Worm (Caenorhabditis elegans) whole organism, young adult: ENCODE results near the gene nhr-35.

ENCODE experiments used
- B0261.1 ChIP-seq: sonication (generic microtip); optimal IDR thresholded peaks from 2 replicates; lab custom pipeline; 2016; ENCODE audit warnings: mild to moderate bottlenecking, missing genetic modification characterization, moderate library complexity, missing compliant biosample characterization
- B0336.3 ChIP-seq: fragments of 200-800 bp; sonication (Bioruptor generic); IDR thresholded peaks from 2 replicates; pipeline ENCODE4 v1.3.6; 2022; ENCODE audit warnings: missing genetic modification characterization, missing compliant biosample characterization
- C06A6.2 ChIP-seq: fragments of 200-800 bp; sonication (Bioruptor generic); conservative IDR thresholded peaks from 2 replicates; pipeline ENCODE4 v1.3.6; 2022; ENCODE audit warnings: missing genetic modification characterization, missing compliant biosample characterization
- F37B4.10 ChIP-seq: fragments of 200-800 bp; sonication (Bioruptor generic); IDR thresholded peaks from 2 replicates; pipeline ENCODE4 v1.3.6; 2022; ENCODE audit warnings: missing genetic modification characterization, missing compliant biosample characterization
- F52B5.7 ChIP-seq: sonication (generic microtip); optimal IDR thresholded peaks from 2 replicates; lab custom pipeline; 2016; ENCODE audit warnings: mild to moderate bottlenecking, missing genetic modification characterization, missing compliant biosample characterization
- F55B11.4 ChIP-seq: sonication (generic microtip); optimal IDR thresholded peaks from 2 replicates; lab custom pipeline; 2016; ENCODE audit warnings: missing compliant biosample characterization, missing genetic modification characterization, borderline replicate concordance; ENCODE audit not compliant: insufficient read depth
- F57C9.4 ChIP-seq: sonication (generic microtip); optimal IDR thresholded peaks from 2 replicates; lab custom pipeline; 2017; ENCODE audit warnings: mild to moderate bottlenecking, missing genetic modification characterization, missing compliant biosample characterization
- K11D2.4 ChIP-seq: fragments of 200-800 bp; sonication (Bioruptor generic); IDR thresholded peaks from 2 replicates; pipeline ENCODE4 v1.3.6; 2022; ENCODE audit warnings: missing genetic modification reagents, missing genetic modification characterization, missing compliant biosample characterization
- Y53G8AR.9 ChIP-seq: fragments of 200-800 bp; sonication (Bioruptor generic); conservative IDR thresholded peaks from 2 replicates; pipeline ENCODE4 v1.3.6; 2022; ENCODE audit warnings: missing genetic modification reagents, missing genetic modification characterization, missing compliant biosample characterization
- Y67H2A.10 ChIP-seq: fragments of 200-800 bp; sonication (Bioruptor generic); conservative IDR thresholded peaks from 2 replicates; pipeline ENCODE4 v1.3.6; 2022; ENCODE audit warnings: missing genetic modification reagents, missing genetic modification characterization, missing compliant biosample characterization
- Y79H2A.3 ChIP-seq: fragments of 200-800 bp; sonication (Bioruptor generic); conservative IDR thresholded peaks from 2 replicates; pipeline ENCODE4 v1.3.6; 2022; ENCODE audit warnings: missing genetic modification reagents, missing genetic modification characterization, missing compliant biosample characterization
- aptf-2 ChIP-seq: fragments of 200-800 bp; sonication (Bioruptor generic); conservative IDR thresholded peaks from 2 replicates; pipeline ENCODE4 v1.3.6; 2022; ENCODE audit warnings: missing genetic modification reagents, missing genetic modification characterization, missing compliant biosample characterization
- aptf-3 ChIP-seq: fragments of 200-800 bp; sonication (Bioruptor generic); IDR thresholded peaks from 2 replicates; pipeline ENCODE4 v1.3.6; 2022; ENCODE audit warnings: missing genetic modification characterization, missing compliant biosample characterization
- cebp-1 ChIP-seq, 2 experiments: fragments of 200-800 bp in 1 of 2; sonication (Bioruptor generic) in 1 of 2; sonication (generic microtip) in 1 of 2; IDR thresholded peaks in 1 of 2; optimal IDR thresholded peaks in 1 of 2; 2 replicates each; pipeline versions ENCODE4 v1.3.6 to Lab custom; 2017 to 2022; ENCODE audit warnings: missing compliant biosample characterization in 2 of 2, missing genetic modification characterization in 2 of 2, mild to moderate bottlenecking in 1 of 2, missing genetic modification reagents in 1 of 2, moderate library complexity in 1 of 2
- ceh-27 ChIP-seq: fragments of 200-800 bp; sonication (Bioruptor generic); optimal IDR thresholded peaks from 2 replicates; lab custom pipeline; 2018; ENCODE audit warnings: mild to moderate bottlenecking, missing genetic modification characterization, moderate library complexity, missing compliant biosample characterization
- ceh-40 ChIP-seq: fragments of 200-800 bp; sonication (Bioruptor generic); IDR thresholded peaks from 2 replicates; pipeline ENCODE4 v1.3.6; 2022; ENCODE audit warnings: missing genetic modification characterization, missing compliant biosample characterization
- ceh-58 ChIP-seq: fragments of 200-800 bp; sonication (Bioruptor generic); IDR thresholded peaks from 2 replicates; pipeline ENCODE4 v1.3.6; 2022; ENCODE audit warnings: missing genetic modification characterization, missing compliant biosample characterization
- ceh-79 ChIP-seq: sonication (generic microtip); optimal IDR thresholded peaks from 2 replicates; lab custom pipeline; 2017; ENCODE audit warnings: mild to moderate bottlenecking, missing genetic modification characterization, missing compliant biosample characterization
- chd-7 ChIP-seq: sonication (generic microtip); optimal IDR thresholded peaks from 2 replicates; lab custom pipeline; 2016; ENCODE audit warnings: mild to moderate bottlenecking, missing genetic modification characterization, moderate library complexity, missing compliant biosample characterization
- dox-1 ChIP-seq: fragments of 200-800 bp; sonication (Bioruptor generic); IDR thresholded peaks from 2 replicates; pipeline ENCODE4 v1.3.6; 2022; ENCODE audit warnings: missing genetic modification reagents, missing genetic modification characterization, missing compliant biosample characterization
- egl-44 ChIP-seq: fragments of 200-800 bp; sonication (Bioruptor generic); IDR thresholded peaks from 2 replicates; pipeline ENCODE4 v1.3.6; 2022; ENCODE audit warnings: missing genetic modification reagents, missing genetic modification characterization, missing compliant biosample characterization
- gei-17 ChIP-seq: fragments of 200-800 bp; sonication (Bioruptor generic); optimal IDR thresholded peaks from 2 replicates; lab custom pipeline; 2018; ENCODE audit warnings: mild to moderate bottlenecking, missing genetic modification characterization, missing compliant biosample characterization
- him-1 ChIP-seq: sonication (generic microtip); optimal IDR thresholded peaks from 2 replicates; lab custom pipeline; 2016; ENCODE audit warnings: missing genotype, missing genetic modification reagents, missing genetic modification characterization, missing compliant biosample characterization
- hrde-1 ChIP-seq: sonication (generic microtip); optimal IDR thresholded peaks from 2 replicates; lab custom pipeline; 2016; ENCODE audit warnings: missing genetic modification characterization, mild to moderate bottlenecking, missing compliant biosample characterization, moderate library complexity, missing genotype, missing genetic modification reagents, borderline replicate concordance
- lin-40 ChIP-seq: sonication (generic microtip); optimal IDR thresholded peaks from 2 replicates; lab custom pipeline; 2016; ENCODE audit warnings: missing genetic modification characterization, mild to moderate bottlenecking, missing compliant biosample characterization, missing genotype, missing genetic modification reagents
- lsy-27 ChIP-seq: sonication (generic microtip); optimal IDR thresholded peaks from 2 replicates; lab custom pipeline; 2017; ENCODE audit warnings: missing genetic modification characterization, mild to moderate bottlenecking, missing compliant biosample characterization, antibody characterized with exemption, missing genotype, borderline replicate concordance; ENCODE audit not compliant: insufficient read depth
- madf-3 ChIP-seq: fragments of 200-800 bp; sonication (Bioruptor generic); IDR thresholded peaks from 2 replicates; pipeline ENCODE4 v1.3.6; 2022; ENCODE audit warnings: missing genetic modification reagents, missing genetic modification characterization, missing compliant biosample characterization
- madf-6 ChIP-seq: fragments of 200-800 bp; sonication (Bioruptor generic); IDR thresholded peaks from 2 replicates; pipeline ENCODE4 v1.3.6; 2022; ENCODE audit warnings: missing genetic modification reagents, missing genetic modification characterization, missing compliant biosample characterization
- mcd-1 ChIP-seq: fragments of 200-800 bp; sonication (Bioruptor generic); IDR thresholded peaks from 2 replicates; pipeline ENCODE4 v1.3.6; 2022; ENCODE audit warnings: missing genetic modification reagents, missing genetic modification characterization, missing compliant biosample characterization
- mxl-1 ChIP-seq: sonication (generic microtip); optimal IDR thresholded peaks from 2 replicates; lab custom pipeline; 2016; ENCODE audit warnings: missing genetic modification characterization, missing compliant biosample characterization
- nfya-2 ChIP-seq: fragments of 200-800 bp; sonication (Bioruptor generic); IDR thresholded peaks from 2 replicates; pipeline ENCODE4 v1.3.6; 2022; ENCODE audit warnings: missing genetic modification reagents, missing genetic modification characterization, missing compliant biosample characterization
- nfyb-1 ChIP-seq: fragments of 200-800 bp; sonication (Bioruptor generic); IDR thresholded peaks from 2 replicates; pipeline ENCODE4 v1.3.6; 2022; ENCODE audit warnings: missing genetic modification reagents, missing genetic modification characterization, missing compliant biosample characterization
- nhr-120 ChIP-seq: fragments of 200-800 bp; sonication (Bioruptor generic); IDR thresholded peaks from 2 replicates; pipeline ENCODE4 v1.3.6; 2022; ENCODE audit warnings: missing genetic modification characterization, missing compliant biosample characterization
- nhr-179 ChIP-seq: sonication (generic microtip); optimal IDR thresholded peaks from 2 replicates; lab custom pipeline; 2016; ENCODE audit warnings: mild to moderate bottlenecking, missing genetic modification characterization, missing compliant biosample characterization
- nhr-80 ChIP-seq: sonication (generic microtip); optimal IDR thresholded peaks from 2 replicates; lab custom pipeline; 2016; ENCODE audit warnings: missing genetic modification characterization, missing compliant biosample characterization
- repo-1 ChIP-seq: sonication (generic microtip); optimal IDR thresholded peaks from 2 replicates; lab custom pipeline; 2017; ENCODE audit warnings: mild to moderate bottlenecking, missing genetic modification characterization, missing compliant biosample characterization
- sdz-38 ChIP-seq: sonication (generic microtip); optimal IDR thresholded peaks from 2 replicates; lab custom pipeline; 2016; ENCODE audit warnings: missing genotype, missing genetic modification characterization, missing compliant biosample characterization
- somi-1 ChIP-seq: fragments of 200-800 bp; sonication (Bioruptor generic); optimal IDR thresholded peaks from 2 replicates; lab custom pipeline; 2018; ENCODE audit warnings: mild to moderate bottlenecking, missing genetic modification characterization, missing compliant biosample characterization
- sptf-2 ChIP-seq: fragments of 200-800 bp; sonication (Bioruptor generic); optimal IDR thresholded peaks from 2 replicates; lab custom pipeline; 2018; ENCODE audit warnings: mild to moderate bottlenecking, missing genetic modification characterization, missing compliant biosample characterization
- tbp1 ChIP-seq: fragments of 200-800 bp; sonication (Bioruptor generic); optimal IDR thresholded peaks from 2 replicates; lab custom pipeline; 2018; ENCODE audit warnings: mild to moderate bottlenecking, missing genetic modification characterization, missing compliant biosample characterization
- unc-130 ChIP-seq: sonication (generic microtip); optimal IDR thresholded peaks from 2 replicates; lab custom pipeline; 2016; ENCODE audit warnings: missing genetic modification reagents, missing genetic modification characterization, missing compliant biosample characterization
- zfh-2 ChIP-seq: fragments of 200-800 bp; sonication (Bioruptor generic); conservative IDR thresholded peaks from 2 replicates; pipeline ENCODE4 v1.3.6; 2022; ENCODE audit warnings: missing genetic modification reagents, missing genetic modification characterization, missing compliant biosample characterization
- ztf-26 ChIP-seq: sonication (generic microtip); optimal IDR thresholded peaks from 2 replicates; lab custom pipeline; 2017; ENCODE audit warnings: missing genetic modification characterization, missing compliant biosample characterization
- ztf-28 ChIP-seq: fragments of 200-800 bp; sonication (Bioruptor generic); IDR thresholded peaks from 2 replicates; pipeline ENCODE4 v1.3.6; 2022; ENCODE audit warnings: missing genetic modification reagents, missing genetic modification characterization, missing compliant biosample characterization
- ztf-6 ChIP-seq: fragments of 200-800 bp; sonication (Bioruptor generic); IDR thresholded peaks from 2 replicates; pipeline ENCODE4 v1.3.6; 2022; ENCODE audit warnings: missing genetic modification reagents, missing genetic modification characterization, missing compliant biosample characterization

The nhr-35 gene

ce11 chrX:4549853-4550596, 17.5 kb downstream of the nhr-35 start, which contains the start of gene C07A12.18:
TSS of gene C07A12.18 (minus strand) at chrX:4549903.
- no peak for TF ChIP-seq aptf-3 (GFP tag; lab: Robert Waterston, UW)
- TF ChIP-seq nhr-120, result no peak
- TF ChIP-seq somi-1 (GFP tag; lab: Kevin White, UChicago), result no peak
- no peak for TF ChIP-seq ceh-27 (GFP tag; lab: Kevin White, UChicago)
- no peak for TF ChIP-seq lsy-27 (tag; lab: Kevin White, UChicago)
- TF ChIP-seq ceh-40 (GFP tag; lab: Robert Waterston, UW), result no peak
- no peak for TF ChIP-seq F57C9.4
- peak; percentile 57; the same call in 1 of the 2 replicates for TF ChIP-seq cebp-1 (GFP tag; IDR thresholded peaks at IDR 0.05; lab: Robert Waterston, UW)
- no peak for TF ChIP-seq cebp-1 (tag; optimal IDR thresholded peaks at IDR 0.05; lab: Kevin White, UChicago)

- TF ChIP-seq cebp-1 (GFP tag; IDR thresholded peaks at IDR 0.05; lab: Robert Waterston, UW), result no peak
- TF ChIP-seq cebp-1 (tag; optimal IDR thresholded peaks at IDR 0.05; lab: Kevin White, UChicago), result peak; percentile 13
- no peak for TF ChIP-seq ceh-58 (GFP tag; lab: Robert Waterston, UW)
- TF ChIP-seq Y79H2A.3 (GFP tag; lab: Robert Waterston, UW), result no peak
- TF ChIP-seq zfh-2 (GFP tag; lab: Robert Waterston, UW), result peak; percentile 46
- no peak for TF ChIP-seq K11D2.4 (GFP tag; lab: Robert Waterston, UW)
- no peak for TF ChIP-seq mcd-1
- TF ChIP-seq nfya-2 (GFP tag; lab: Robert Waterston, UW), result no peak
- no peak for TF ChIP-seq nfyb-1 (GFP tag; lab: Robert Waterston, UW)
- TF ChIP-seq sdz-38, result no peak
- no peak for TF ChIP-seq B0336.3
- TF ChIP-seq madf-3 (GFP tag; lab: Robert Waterston, UW), result 0 out of 2 replicates have a peak, but pooled peaks have one; percentile 53
- TF ChIP-seq F57C9.4, result no peak
- no peak for TF ChIP-seq Y53G8AR.9 (GFP tag; lab: Robert Waterston, UW)
- TF ChIP-seq B0261.1, result no peak
- TF ChIP-seq ceh-79 (tag; lab: Kevin White, UChicago), result no peak
- TF ChIP-seq nhr-80, result no peak
- TF ChIP-seq chd-7 (tag; lab: Kevin White, UChicago), result no peak
- TF ChIP-seq hrde-1 (tag; lab: Kevin White, UChicago), result no peak
- no peak for TF ChIP-seq ztf-28 (GFP tag; lab: Robert Waterston, UW)
- TF ChIP-seq lin-40, result no peak
- TF ChIP-seq ztf-26 (tag; lab: Kevin White, UChicago), result no peak
- no peak for TF ChIP-seq ceh-27 (GFP tag; lab: Kevin White, UChicago)
- TF ChIP-seq dox-1, result 0 out of 2 replicates have a peak, but pooled peaks have one; percentile 19
- no peak for TF ChIP-seq tbp1 (GFP tag; lab: Kevin White, UChicago)
- no peak for TF ChIP-seq F52B5.7 (tag; lab: Kevin White, UChicago)
- no peak for TF ChIP-seq egl-44 (GFP tag; lab: Robert Waterston, UW)
- TF ChIP-seq unc-130, result no peak
- TF ChIP-seq nhr-120, result no peak
- TF ChIP-seq F55B11.4 (tag; lab: Kevin White, UChicago), result no peak
Observed at ce11 chrX:4550987-4551386, 18.5 kb downstream of the nhr-35 start.

ce11 chrX:4553033-4553432, 20.5 kb downstream of the nhr-35 start:
- TF ChIP-seq Y67H2A.10 (GFP tag; lab: Robert Waterston, UW) (no peak), madf-6 (GFP tag; lab: Robert Waterston, UW) (no peak), aptf-2 (no peak), sptf-2 (GFP tag; lab: Kevin White, UChicago) (no peak), ztf-28 (GFP tag; lab: Robert Waterston, UW) (no peak), repo-1 (no peak), Y53G8AR.9 (GFP tag; lab: Robert Waterston, UW) (no peak), dox-1 (no peak), nhr-179 (tag; lab: Kevin White, UChicago) (no peak), mxl-1 (tag; lab: Kevin White, UChicago) (no peak), C06A6.2 (no peak), ztf-6 (GFP tag; lab: Robert Waterston, UW) (no peak), ceh-58 (GFP tag; lab: Robert Waterston, UW) (no peak), F37B4.10 (GFP tag; lab: Robert Waterston, UW) (no peak), gei-17 (no peak), him-1 (tag; lab: Kevin White, UChicago) (no peak)
